Fruit fly (Drosophila melanogaster) Kc167 (cell line): ENCODE results near the gene Pgant35A.

Source experiments
- Myc ChIP-seq: fragments of >200 bp; optimal IDR thresholded peaks from 2 replicates; lab custom pipeline; 2017; ENCODE audit warnings: missing external identifiers
- h ChIP-seq: fragments of >200 bp; optimal IDR thresholded peaks from 3 replicates; lab custom pipeline; 2018; ENCODE audit warnings: missing external identifiers
- insv ChIP-seq: fragments of >200 bp; optimal IDR thresholded peaks from 3 replicates; lab custom pipeline; 2018; ENCODE audit warnings: missing external identifiers
- psq ChIP-seq: fragments of >200 bp; optimal IDR thresholded peaks from 2 replicates; lab custom pipeline; 2017; ENCODE audit warnings: missing external identifiers
- ttk ChIP-seq: sonication (Bioruptor generic); optimal IDR thresholded peaks from 2 replicates; lab custom pipeline; 2017; ENCODE audit warnings: missing external identifiers

dm6 chr2L:14319005-14319404 is 40.0 kb upstream of the Pgant35A start:
- TF ChIP-seq psq (no peak), h (lab: Kevin White, UChicago) (no peak), ttk (lab: Kevin White, UChicago) (no peak), insv (no peak), Myc (lab: Kevin White, UChicago) (no peak)
